Worm (Caenorhabditis elegans) whole organism, young adult: ENCODE results near the gene frpr-8.

Experiments
- D2030.7 ChIP-seq: fragments of 200-800 bp; sonication (Bioruptor generic); IDR thresholded peaks from 2 replicates; pipeline ENCODE4 v1.3.6; 2022; ENCODE audit warnings: missing genetic modification reagents, missing genetic modification characterization, missing compliant biosample characterization
- F37B4.10 ChIP-seq: fragments of 200-800 bp; sonication (Bioruptor generic); IDR thresholded peaks from 2 replicates; pipeline ENCODE4 v1.3.6; 2022; ENCODE audit warnings: missing genetic modification characterization, missing compliant biosample characterization
- F39B2.1 ChIP-seq: fragments of 200-800 bp; sonication (Bioruptor generic); IDR thresholded peaks from 2 replicates; pipeline ENCODE4 v1.3.6; 2022; ENCODE audit warnings: missing genetic modification reagents, missing genetic modification characterization, missing compliant biosample characterization
- K11D2.4 ChIP-seq: fragments of 200-800 bp; sonication (Bioruptor generic); IDR thresholded peaks from 2 replicates; pipeline ENCODE4 v1.3.6; 2022; ENCODE audit warnings: missing genetic modification reagents, missing genetic modification characterization, missing compliant biosample characterization
- K12H6.12 ChIP-seq: fragments of 200-800 bp; sonication (Bioruptor generic); optimal IDR thresholded peaks from 2 replicates; lab custom pipeline; 2018; ENCODE audit warnings: mild to moderate bottlenecking, missing genetic modification characterization, missing compliant biosample characterization
- Y53F4B.3 ChIP-seq: fragments of 200-800 bp; sonication (Bioruptor generic); IDR thresholded peaks from 2 replicates; pipeline ENCODE4 v1.3.6; 2022; ENCODE audit warnings: missing genetic modification reagents, missing genetic modification characterization, missing compliant biosample characterization
- Y95B8A.8 ChIP-seq: fragments of 200-800 bp; sonication (Bioruptor generic); IDR thresholded peaks from 2 replicates; pipeline ENCODE4 v1.3.6; 2022; ENCODE audit warnings: missing genetic modification reagents, missing genetic modification characterization, missing compliant biosample characterization
- ZK185.1 ChIP-seq: sonication (generic microtip); optimal IDR thresholded peaks from 2 replicates; lab custom pipeline; 2016; ENCODE audit warnings: mild to moderate bottlenecking, missing genetic modification characterization, missing compliant biosample characterization; ENCODE audit not compliant: poor library complexity, severe bottlenecking
- akir-1 ChIP-seq: fragments of 200-800 bp; sonication (Bioruptor generic); optimal IDR thresholded peaks from 2 replicates; lab custom pipeline; 2018; ENCODE audit warnings: mild to moderate bottlenecking, missing genetic modification characterization, moderate library complexity, missing compliant biosample characterization
- aptf-2 ChIP-seq: fragments of 200-800 bp; sonication (Bioruptor generic); conservative IDR thresholded peaks from 2 replicates; pipeline ENCODE4 v1.3.6; 2022; ENCODE audit warnings: missing genetic modification reagents, missing genetic modification characterization, missing compliant biosample characterization
- attf-6 ChIP-seq: fragments of 200-800 bp; sonication (Bioruptor generic); IDR thresholded peaks from 2 replicates; pipeline ENCODE4 v1.3.6; 2022; ENCODE audit warnings: missing genetic modification reagents, missing genetic modification characterization, missing compliant biosample characterization
- cebp-1 ChIP-seq, 2 experiments: fragments of 200-800 bp in 1 of 2; sonication (Bioruptor generic) in 1 of 2; sonication (generic microtip) in 1 of 2; IDR thresholded peaks in 1 of 2; optimal IDR thresholded peaks in 1 of 2; 2 replicates each; pipeline versions ENCODE4 v1.3.6 to Lab custom; 2017 to 2022; ENCODE audit warnings: missing compliant biosample characterization in 2 of 2, missing genetic modification characterization in 2 of 2, mild to moderate bottlenecking in 1 of 2, missing genetic modification reagents in 1 of 2, moderate library complexity in 1 of 2
- ceh-79 ChIP-seq: sonication (generic microtip); optimal IDR thresholded peaks from 2 replicates; lab custom pipeline; 2017; ENCODE audit warnings: mild to moderate bottlenecking, missing genetic modification characterization, missing compliant biosample characterization
- chd-7 ChIP-seq: sonication (generic microtip); optimal IDR thresholded peaks from 2 replicates; lab custom pipeline; 2016; ENCODE audit warnings: mild to moderate bottlenecking, missing genetic modification characterization, moderate library complexity, missing compliant biosample characterization
- dox-1 ChIP-seq: fragments of 200-800 bp; sonication (Bioruptor generic); IDR thresholded peaks from 2 replicates; pipeline ENCODE4 v1.3.6; 2022; ENCODE audit warnings: missing genetic modification reagents, missing genetic modification characterization, missing compliant biosample characterization
- efl-1 ChIP-seq: fragments of 150-350 bp; optimal IDR thresholded peaks from 2 replicates; lab custom pipeline; 2014; ENCODE audit warnings: missing biosample characterization, missing genetic modification reagents, missing genetic modification characterization
- ets-4 ChIP-seq: fragments of 200-800 bp; sonication (Bioruptor generic); optimal IDR thresholded peaks from 2 replicates; lab custom pipeline; 2018; ENCODE audit warnings: mild to moderate bottlenecking, missing genetic modification characterization, missing compliant biosample characterization
- fkh-3 ChIP-seq: sonication (generic microtip); optimal IDR thresholded peaks from 2 replicates; lab custom pipeline; 2016; ENCODE audit warnings: mild to moderate bottlenecking, missing genetic modification characterization, missing compliant biosample characterization
- him-1 ChIP-seq: sonication (generic microtip); optimal IDR thresholded peaks from 2 replicates; lab custom pipeline; 2016; ENCODE audit warnings: missing genotype, missing genetic modification reagents, missing genetic modification characterization, missing compliant biosample characterization
- hlh-12 ChIP-seq: sonication (generic microtip); optimal IDR thresholded peaks from 2 replicates; lab custom pipeline; 2016; ENCODE audit warnings: missing genetic modification characterization, missing compliant biosample characterization
- hlh-26 ChIP-seq: fragments of 200-800 bp; sonication (Bioruptor generic); conservative IDR thresholded peaks from 2 replicates; pipeline ENCODE4 v1.3.6; 2022; ENCODE audit warnings: missing genetic modification reagents, missing genetic modification characterization, missing compliant biosample characterization
- let-526 ChIP-seq: fragments of 200-800 bp; sonication (Bioruptor generic); IDR thresholded peaks from 2 replicates; pipeline ENCODE4 v1.3.6; 2022; ENCODE audit warnings: missing genetic modification reagents, missing genetic modification characterization, missing compliant biosample characterization
- let-607 ChIP-seq, 2 experiments: fragments of 200-800 bp in 1 of 2; sonication (Bioruptor generic) in 1 of 2; sonication (generic microtip) in 1 of 2; optimal IDR thresholded peaks; 2 replicates each; lab custom pipeline; 2016 to 2018; ENCODE audit warnings: mild to moderate bottlenecking in 2 of 2, missing compliant biosample characterization in 2 of 2, missing genetic modification characterization in 2 of 2, moderate library complexity in 2 of 2, missing genotype in 1 of 2
- lin-26 ChIP-seq: fragments of 200-800 bp; sonication (Bioruptor generic); IDR thresholded peaks from 2 replicates; pipeline ENCODE4 v1.3.6; 2022; ENCODE audit warnings: missing genetic modification reagents, missing genetic modification characterization, missing compliant biosample characterization
- lin-40 ChIP-seq: sonication (generic microtip); optimal IDR thresholded peaks from 2 replicates; lab custom pipeline; 2016; ENCODE audit warnings: missing genetic modification characterization, mild to moderate bottlenecking, missing compliant biosample characterization, missing genotype, missing genetic modification reagents
- lin-54 ChIP-seq: fragments of 200-800 bp; sonication (Bioruptor generic); optimal IDR thresholded peaks from 2 replicates; lab custom pipeline; 2018; ENCODE audit warnings: mild to moderate bottlenecking, missing genetic modification characterization, missing compliant biosample characterization
- madf-3 ChIP-seq: fragments of 200-800 bp; sonication (Bioruptor generic); IDR thresholded peaks from 2 replicates; pipeline ENCODE4 v1.3.6; 2022; ENCODE audit warnings: missing genetic modification reagents, missing genetic modification characterization, missing compliant biosample characterization
- madf-6 ChIP-seq: fragments of 200-800 bp; sonication (Bioruptor generic); IDR thresholded peaks from 2 replicates; pipeline ENCODE4 v1.3.6; 2022; ENCODE audit warnings: missing genetic modification reagents, missing genetic modification characterization, missing compliant biosample characterization
- madf-8 ChIP-seq: fragments of 200-800 bp; sonication (Bioruptor generic); conservative IDR thresholded peaks from 2 replicates; pipeline ENCODE4 v1.3.6; 2022; ENCODE audit warnings: missing genetic modification reagents, missing genetic modification characterization, missing compliant biosample characterization
- mcd-1 ChIP-seq: fragments of 200-800 bp; sonication (Bioruptor generic); IDR thresholded peaks from 2 replicates; pipeline ENCODE4 v1.3.6; 2022; ENCODE audit warnings: missing genetic modification reagents, missing genetic modification characterization, missing compliant biosample characterization
- nfya-2 ChIP-seq: fragments of 200-800 bp; sonication (Bioruptor generic); IDR thresholded peaks from 2 replicates; pipeline ENCODE4 v1.3.6; 2022; ENCODE audit warnings: missing genetic modification reagents, missing genetic modification characterization, missing compliant biosample characterization
- nhr-120 ChIP-seq: fragments of 200-800 bp; sonication (Bioruptor generic); IDR thresholded peaks from 2 replicates; pipeline ENCODE4 v1.3.6; 2022; ENCODE audit warnings: missing genetic modification characterization, missing compliant biosample characterization
- nhr-27 ChIP-seq: fragments of 200-800 bp; sonication (Bioruptor generic); optimal IDR thresholded peaks from 2 replicates; lab custom pipeline; 2018; ENCODE audit warnings: mild to moderate bottlenecking, missing genetic modification characterization, moderate library complexity, missing compliant biosample characterization
- nhr-80 ChIP-seq: sonication (generic microtip); optimal IDR thresholded peaks from 2 replicates; lab custom pipeline; 2016; ENCODE audit warnings: missing genetic modification characterization, missing compliant biosample characterization
- rec-8 ChIP-seq, 2 experiments: sonication (generic microtip); optimal IDR thresholded peaks; 2 replicates each; lab custom pipeline; 2016; ENCODE audit warnings: mild to moderate bottlenecking in 2 of 2, missing genetic modification characterization in 2 of 2, missing genetic modification reagents in 2 of 2, missing genotype in 2 of 2, missing biosample characterization in 1 of 2, missing compliant biosample characterization in 1 of 2, moderate library complexity in 1 of 2
- sdz-38 ChIP-seq: sonication (generic microtip); optimal IDR thresholded peaks from 2 replicates; lab custom pipeline; 2016; ENCODE audit warnings: missing genotype, missing genetic modification characterization, missing compliant biosample characterization
- snpc-1.1 ChIP-seq: sonication (generic microtip); optimal IDR thresholded peaks from 2 replicates; lab custom pipeline; 2017; ENCODE audit warnings: missing genetic modification characterization, mild to moderate bottlenecking, missing compliant biosample characterization, antibody characterized with exemption, moderate library complexity, missing genotype, missing genetic modification reagents; ENCODE audit not compliant: insufficient read depth
- snpc-3.4 ChIP-seq: sonication (generic microtip); optimal IDR thresholded peaks from 2 replicates; lab custom pipeline; 2017; ENCODE audit warnings: missing genetic modification characterization, mild to moderate bottlenecking, missing compliant biosample characterization, antibody characterized with exemption, moderate library complexity, missing genotype, missing genetic modification reagents
- tbx-9 ChIP-seq: sonication (generic microtip); optimal IDR thresholded peaks from 2 replicates; lab custom pipeline; 2016; ENCODE audit warnings: borderline replicate concordance, missing genetic modification characterization, inconsistent platforms, missing compliant biosample characterization
- unc-62 ChIP-seq: fragments of 150-350 bp; optimal IDR thresholded peaks from 2 replicates; lab custom pipeline; 2014; ENCODE audit warnings: missing biosample characterization, missing genetic modification reagents, missing genetic modification characterization
- zfh-2 ChIP-seq: fragments of 200-800 bp; sonication (Bioruptor generic); conservative IDR thresholded peaks from 2 replicates; pipeline ENCODE4 v1.3.6; 2022; ENCODE audit warnings: missing genetic modification reagents, missing genetic modification characterization, missing compliant biosample characterization
- ztf-22 ChIP-seq: fragments of 200-800 bp; sonication (Bioruptor generic); optimal IDR thresholded peaks from 2 replicates; lab custom pipeline; 2018; ENCODE audit warnings: mild to moderate bottlenecking, missing genetic modification characterization, moderate library complexity, missing compliant biosample characterization
- ztf-3 ChIP-seq: fragments of 200-800 bp; sonication (Bioruptor generic); optimal IDR thresholded peaks from 2 replicates; lab custom pipeline; 2018; ENCODE audit warnings: mild to moderate bottlenecking, missing genetic modification characterization, missing compliant biosample characterization
- ztf-6 ChIP-seq: fragments of 200-800 bp; sonication (Bioruptor generic); IDR thresholded peaks from 2 replicates; pipeline ENCODE4 v1.3.6; 2022; ENCODE audit warnings: missing genetic modification reagents, missing genetic modification characterization, missing compliant biosample characterization

The frpr-8 gene

DNA sequence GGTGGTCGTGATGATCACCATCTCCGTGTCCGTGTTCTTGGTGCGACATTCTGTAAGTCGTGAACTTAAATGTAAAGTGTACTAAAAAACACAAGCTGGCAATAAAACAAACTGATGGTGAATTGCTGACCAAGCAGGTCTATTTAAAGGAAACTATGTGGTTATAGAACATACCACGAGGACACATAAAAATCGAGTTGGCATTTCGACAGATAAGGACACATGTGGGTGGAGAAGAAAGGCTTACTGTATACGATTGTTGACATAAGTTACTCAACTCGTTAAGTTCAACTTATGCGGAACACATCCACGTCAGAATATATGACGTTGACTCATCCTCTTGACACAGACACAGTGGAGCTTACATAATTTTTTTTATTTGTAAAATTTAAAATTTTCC, 21.2 kb downstream of the frpr-8 start, which contains the start of gene F53A9.8 (continued):
- no peak for TF ChIP-seq ztf-3 (GFP tag; lab: Kevin White, UChicago)
- TF ChIP-seq rec-8 (tag; optimal IDR thresholded peaks at IDR 0.05; lab: Kevin White, UChicago): no peak
- no peak for TF ChIP-seq lin-40 (tag; lab: Kevin White, UChicago)
- TF ChIP-seq ceh-79 (tag; lab: Kevin White, UChicago): no peak
- peak; percentile 28 for TF ChIP-seq ztf-22 (GFP tag; lab: Kevin White, UChicago)
- TF ChIP-seq nfya-2 (GFP tag; lab: Robert Waterston, UW): no peak
- no peak for TF ChIP-seq madf-8
- no peak for TF ChIP-seq F39B2.1 (GFP tag; lab: Robert Waterston, UW)
- no peak for TF ChIP-seq fkh-3 (tag; lab: Kevin White, UChicago)
- TF ChIP-seq mcd-1: no peak
- no peak for TF ChIP-seq lin-26 (GFP tag; lab: Robert Waterston, UW)
- TF ChIP-seq ztf-6 (GFP tag; lab: Robert Waterston, UW): no peak
- TF ChIP-seq cebp-1 (GFP tag; IDR thresholded peaks at IDR 0.05; lab: Robert Waterston, UW): no peak
- TF ChIP-seq cebp-1 (tag; optimal IDR thresholded peaks at IDR 0.05; lab: Kevin White, UChicago): peak; percentile 7
- 0 out of 2 replicates have a peak, but pooled peaks have one; percentile 1 for TF ChIP-seq nhr-120
- no peak for TF ChIP-seq madf-6 (GFP tag; lab: Robert Waterston, UW)
- 0 out of 2 replicates have a peak, but pooled peaks have one; percentile 9 for TF ChIP-seq dox-1 (GFP tag; lab: Robert Waterston, UW)
- TF ChIP-seq chd-7 (tag; lab: Kevin White, UChicago): no peak
- no peak for TF ChIP-seq aptf-2 (GFP tag; lab: Robert Waterston, UW)
- no peak for TF ChIP-seq hlh-26 (GFP tag; lab: Robert Waterston, UW)
- TF ChIP-seq Y95B8A.8 (GFP tag; lab: Robert Waterston, UW): no peak
- TF ChIP-seq zfh-2 (GFP tag; lab: Robert Waterston, UW): no peak
- no peak for TF ChIP-seq attf-6 (GFP tag; lab: Robert Waterston, UW)
- no peak for TF ChIP-seq snpc-1.1 (tag; lab: Kevin White, UChicago)

ce11 chrX:8719888-8720287, 22.3 kb downstream of the frpr-8 start:
- TF ChIP-seq sdz-38 (tag; lab: Kevin White, UChicago) (no peak), nhr-80 (tag; lab: Kevin White, UChicago) (peak; percentile 67), tbx-9 (tag; lab: Kevin White, UChicago) (no peak), let-607 (tag; optimal IDR thresholded peaks at IDR 0.05; lab: Kevin White, UChicago) (peak in 1 of 2 experiments; percentile 1), Y53F4B.3 (GFP tag; lab: Robert Waterston, UW) (no peak), ztf-22 (GFP tag; lab: Kevin White, UChicago) (peak; percentile 9), D2030.7 (GFP tag; lab: Robert Waterston, UW) (no peak), let-526 (GFP tag; lab: Robert Waterston, UW) (no peak), nhr-27 (tag; lab: Kevin White, UChicago) (no peak), lin-54 (GFP tag; lab: Kevin White, UChicago) (no peak), him-1 (tag; lab: Kevin White, UChicago) (no peak)

DNA sequence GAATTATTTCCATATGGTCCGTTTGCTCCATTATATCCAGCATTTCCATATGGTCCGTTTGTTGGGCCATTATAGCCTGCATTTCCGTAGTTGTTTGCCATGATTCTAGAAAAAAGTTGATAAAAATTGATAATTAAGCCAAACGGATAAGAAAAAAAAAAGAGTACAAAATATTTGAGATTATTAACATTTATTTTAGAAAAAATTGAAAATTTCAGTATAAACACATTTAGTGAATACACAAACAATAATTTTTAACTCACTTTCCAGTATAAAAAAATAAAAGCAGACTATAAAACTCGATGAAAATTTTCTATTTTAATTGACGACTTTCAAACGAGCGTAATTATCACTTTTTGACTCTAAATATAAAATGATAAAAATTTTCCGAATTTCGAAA, 23.0 kb downstream of the frpr-8 start, which contains the start of gene F53A9.9:
Gene F53A9.9, minus strand, starts transcription at position 101 of the 400 bp plus-strand sequence.
- no peak for TF ChIP-seq K12H6.12 (tag; lab: Kevin White, UChicago)
- no peak for TF ChIP-seq akir-1
- no peak for TF ChIP-seq unc-62 (GFP tag; lab: Kevin White, UChicago)
- TF ChIP-seq F37B4.10 (GFP tag; lab: Robert Waterston, UW): no peak
- no peak for TF ChIP-seq D2030.7 (GFP tag; lab: Robert Waterston, UW)
- TF ChIP-seq ZK185.1 (tag; lab: Kevin White, UChicago): no peak
- TF ChIP-seq hlh-12 (tag; lab: Kevin White, UChicago): no peak
- no peak for TF ChIP-seq efl-1 (GFP tag; lab: Kevin White, UChicago)
- TF ChIP-seq let-607 (tag; optimal IDR thresholded peaks at IDR 0.05; lab: Kevin White, UChicago): no peak
- no peak for TF ChIP-seq madf-3 (GFP tag; lab: Robert Waterston, UW)
- TF ChIP-seq ets-4 (GFP tag; lab: Kevin White, UChicago): no peak
- TF ChIP-seq snpc-3.4: no peak
- TF ChIP-seq K11D2.4 (GFP tag; lab: Robert Waterston, UW): no peak
